Fruit fly (Drosophila melanogaster) whole organism, embryonic: ENCODE measurements around the gene tipE.

Experiments used
- B-H2 ChIP-seq: fragments of 200-800 bp; sonication (Bioruptor generic); optimal IDR thresholded peaks from 2 replicates; lab custom pipeline; 2018; ENCODE audit warnings: missing biosample characterization, mild to moderate bottlenecking, missing genetic modification characterization
- Bdp1 ChIP-seq: fragments of 200-800 bp; sonication (Bioruptor generic); optimal IDR thresholded peaks from 3 replicates; lab custom pipeline; 2016; ENCODE audit warnings: missing biosample characterization, missing genetic modification characterization
- CG10654 ChIP-seq: fragments of 200-800 bp; sonication (Bioruptor generic); optimal IDR thresholded peaks from 2 replicates; lab custom pipeline; 2016; ENCODE audit warnings: missing biosample characterization, missing genetic modification characterization
- CG11093 ChIP-seq: fragments of 200-800 bp; sonication (Bioruptor generic); IDR thresholded peaks from 3 replicates; pipeline ENCODE4 v1.3.6; 2022; ENCODE audit warnings: missing biosample characterization, missing genetic modification characterization
- CG11456 ChIP-seq: fragments of 200-800 bp; sonication (Bioruptor generic); IDR thresholded peaks from 3 replicates; pipeline ENCODE4 v1.3.6; 2022; ENCODE audit warnings: missing biosample characterization, missing genetic modification characterization
- CG1233 ChIP-seq: fragments of 200-800 bp; sonication (Bioruptor generic); optimal IDR thresholded peaks from 4 replicates; lab custom pipeline; 2018; ENCODE audit warnings: missing biosample characterization, mild to moderate bottlenecking, missing genetic modification characterization
- CG12769 ChIP-seq: fragments of 200-800 bp; sonication (Bioruptor generic); optimal IDR thresholded peaks from 2 replicates; lab custom pipeline; 2019; ENCODE audit warnings: missing biosample characterization, mild to moderate bottlenecking, missing genetic modification characterization, moderate library complexity
- CG13624 ChIP-seq: fragments of 200-800 bp; sonication (Bioruptor generic); optimal IDR thresholded peaks from 2 replicates; lab custom pipeline; 2016; ENCODE audit warnings: missing biosample characterization, missing genetic modification characterization
- CG13894 ChIP-seq: fragments of 200-800 bp; sonication (Bioruptor generic); optimal IDR thresholded peaks from 3 replicates; lab custom pipeline; 2018; ENCODE audit warnings: missing biosample characterization, mild to moderate bottlenecking, missing genetic modification characterization, moderate library complexity
- CG14441 ChIP-seq: fragments of 200-800 bp; sonication (Bioruptor generic); IDR thresholded peaks from 2 replicates; pipeline ENCODE4 v1.3.6; 2022; ENCODE audit warnings: missing biosample characterization, missing genetic modification characterization
- CG17328 ChIP-seq: fragments of 200-800 bp; sonication (Bioruptor generic); IDR thresholded peaks from 2 replicates; pipeline ENCODE4 v1.3.6; 2022; ENCODE audit warnings: missing biosample characterization, missing genetic modification characterization
- CG18599 ChIP-seq: fragments of 200-800 bp; sonication (Bioruptor generic); optimal IDR thresholded peaks from 3 replicates; lab custom pipeline; 2017; ENCODE audit warnings: missing biosample characterization, missing genetic modification characterization, mild to moderate bottlenecking, moderate library complexity, missing genetic modification reagents
- CG2129 ChIP-seq: fragments of 200-800 bp; sonication (Bioruptor generic); IDR thresholded peaks from 2 replicates; pipeline ENCODE4 v1.3.6; 2022; ENCODE audit warnings: missing biosample characterization, missing genetic modification characterization; ENCODE audit not compliant: partially characterized antibody
- CG2875 ChIP-seq: fragments of 200-800 bp; sonication (Bioruptor generic); optimal IDR thresholded peaks from 2 replicates; lab custom pipeline; 2017; ENCODE audit warnings: missing biosample characterization, mild to moderate bottlenecking, missing genetic modification characterization, missing genetic modification reagents
- CG31365 ChIP-seq: fragments of 200-800 bp; sonication (Bioruptor generic); optimal IDR thresholded peaks from 2 replicates; lab custom pipeline; 2018; ENCODE audit warnings: missing biosample characterization, mild to moderate bottlenecking, missing genetic modification characterization
- CG34422 ChIP-seq: fragments of 200-800 bp; sonication (Bioruptor generic); IDR thresholded peaks from 3 replicates; pipeline ENCODE4 v1.3.6; 2022; ENCODE audit warnings: missing biosample characterization, missing genetic modification characterization
- CG6654 ChIP-seq: fragments of 200-800 bp; sonication (Bioruptor generic); optimal IDR thresholded peaks from 2 replicates; lab custom pipeline; 2017; ENCODE audit warnings: missing biosample characterization, mild to moderate bottlenecking, missing genetic modification characterization
- CG7928 ChIP-seq: fragments of 200-800 bp; sonication (Bioruptor generic); optimal IDR thresholded peaks from 2 replicates; lab custom pipeline; 2017; ENCODE audit warnings: missing biosample characterization, mild to moderate bottlenecking, missing genetic modification characterization
- CG9215 ChIP-seq: fragments of 200-800 bp; sonication (Bioruptor generic); IDR thresholded peaks from 2 replicates; pipeline ENCODE4 v1.3.6; 2022; ENCODE audit warnings: missing biosample characterization, missing genetic modification characterization
- Eip74EF ChIP-seq, 2 experiments: fragments of 200-800 bp in 1 of 2; fragments of >200 bp in 1 of 2; sonication (Bioruptor generic) in 1 of 2; optimal IDR thresholded peaks; 2 replicates each; lab custom pipeline; 2017 to 2019; ENCODE audit warnings: missing biosample characterization in 2 of 2, missing genetic modification characterization in 2 of 2, mild to moderate bottlenecking in 1 of 2, moderate library complexity in 1 of 2
- Ets65A ChIP-seq: fragments of 200-800 bp; sonication (Bioruptor generic); peaks from one replicate; lab custom pipeline; 2016; ENCODE audit warnings: missing biosample characterization, missing genetic modification characterization
- HmgZ ChIP-seq: fragments of 200-800 bp; sonication (Bioruptor generic); optimal IDR thresholded peaks from 2 replicates; lab custom pipeline; 2018; ENCODE audit warnings: missing biosample characterization, mild to moderate bottlenecking, missing genetic modification characterization
- Hr78 ChIP-seq, 2 experiments: fragments of 200-800 bp in 1 of 2; fragments of >200 bp in 1 of 2; sonication (Bioruptor generic) in 1 of 2; optimal IDR thresholded peaks; 2 replicates each; lab custom pipeline; 2017 to 2019; ENCODE audit warnings: missing biosample characterization in 2 of 2, missing genetic modification characterization in 2 of 2, mild to moderate bottlenecking in 1 of 2, moderate library complexity in 1 of 2
- Med ChIP-seq: fragments of 200-800 bp; sonication (Bioruptor generic); peaks from one replicate; lab custom pipeline; 2016; ENCODE audit warnings: missing biosample characterization, missing genetic modification characterization, mild to moderate bottlenecking, inconsistent platforms, moderate library complexity
- NfI ChIP-seq: fragments of 200-800 bp; sonication (Bioruptor generic); optimal IDR thresholded peaks from 3 replicates; lab custom pipeline; 2018; ENCODE audit warnings: missing biosample characterization, mild to moderate bottlenecking, missing genetic modification characterization, moderate library complexity
- Oaz ChIP-seq: fragments of 200-800 bp; sonication (Bioruptor generic); IDR thresholded peaks from 2 replicates; pipeline ENCODE4 v1.3.6; 2022; ENCODE audit warnings: missing biosample characterization, missing genetic modification characterization
- Ptx1 ChIP-seq: fragments of 200-800 bp; sonication (Bioruptor generic); IDR thresholded peaks from 2 replicates; pipeline ENCODE4 v1.3.6; 2022; ENCODE audit warnings: missing biosample characterization, missing genetic modification characterization
- Rx ChIP-seq: fragments of 200-800 bp; sonication (Bioruptor generic); IDR thresholded peaks from 2 replicates; pipeline ENCODE4 v1.3.6; 2022; ENCODE audit warnings: missing biosample characterization, missing genetic modification characterization
- ase ChIP-seq: fragments of 200-800 bp; sonication (Bioruptor generic); IDR thresholded peaks from 3 replicates; pipeline ENCODE4 v1.3.6; 2022; ENCODE audit warnings: missing biosample characterization, missing genetic modification characterization
- cad ChIP-seq: fragments of >200 bp; optimal IDR thresholded peaks from 2 replicates; lab custom pipeline; 2017; ENCODE audit warnings: missing biosample characterization, missing genetic modification characterization
- cato ChIP-seq: fragments of 200-800 bp; sonication (Bioruptor generic); optimal IDR thresholded peaks from 2 replicates; lab custom pipeline; 2016; ENCODE audit warnings: missing biosample characterization, missing genetic modification characterization, borderline replicate concordance
- chinmo ChIP-seq: fragments of 200-800 bp; sonication (Bioruptor generic); IDR thresholded peaks from 4 replicates; pipeline ENCODE4 v1.3.6; 2022; ENCODE audit warnings: missing biosample characterization, missing genetic modification characterization; ENCODE audit not compliant: partially characterized antibody
- chm ChIP-seq: fragments of 200-800 bp; sonication (Bioruptor generic); IDR thresholded peaks from 2 replicates; pipeline ENCODE4 v1.3.6; 2022; ENCODE audit warnings: missing biosample characterization, missing genetic modification characterization
- crp ChIP-seq, 2 experiments: fragments of 200-800 bp; sonication (Bioruptor generic); optimal IDR thresholded peaks; 2 replicates in 1 of 2; 3 replicates in 1 of 2; lab custom pipeline; 2017; ENCODE audit warnings: missing biosample characterization in 2 of 2, missing genetic modification characterization in 2 of 2, mild to moderate bottlenecking in 1 of 2, moderate library complexity in 1 of 2
- en ChIP-seq: fragments of 200-800 bp; sonication (Bioruptor generic); optimal IDR thresholded peaks from 2 replicates; lab custom pipeline; 2016; ENCODE audit warnings: missing biosample characterization, missing genetic modification characterization
- fd102C ChIP-seq: fragments of 200-800 bp; sonication (Bioruptor generic); optimal IDR thresholded peaks from 2 replicates; lab custom pipeline; 2018; ENCODE audit warnings: missing biosample characterization, mild to moderate bottlenecking, missing genetic modification characterization, moderate library complexity
- fru ChIP-seq: fragments of >200 bp; optimal IDR thresholded peaks from 2 replicates; lab custom pipeline; 2017
- gt ChIP-seq: fragments of 200-800 bp; sonication (Bioruptor generic); IDR thresholded peaks from 2 replicates; pipeline ENCODE4 v1.3.6; 2022; ENCODE audit warnings: missing biosample characterization, missing genetic modification characterization
- ham ChIP-seq: fragments of 200-800 bp; sonication (Bioruptor generic); IDR thresholded peaks from 2 replicates; pipeline ENCODE4 v1.3.6; 2022; ENCODE audit warnings: missing biosample characterization, missing genetic modification characterization
- luna ChIP-seq: fragments of 200-800 bp; sonication (Bioruptor generic); optimal IDR thresholded peaks from 2 replicates; lab custom pipeline; 2016; ENCODE audit warnings: missing biosample characterization, missing genetic modification characterization
- nerfin-2 ChIP-seq: fragments of 200-800 bp; sonication (Bioruptor generic); IDR thresholded peaks from 2 replicates; pipeline ENCODE4 v1.3.6; 2022; ENCODE audit warnings: missing biosample characterization, missing genetic modification characterization; ENCODE audit not compliant: partially characterized antibody
- p53 ChIP-seq: fragments of 200-800 bp; sonication (Bioruptor generic); optimal IDR thresholded peaks from 2 replicates; lab custom pipeline; 2016; ENCODE audit warnings: missing biosample characterization, missing genetic modification characterization
- repo ChIP-seq: fragments of 200-800 bp; sonication (Bioruptor generic); optimal IDR thresholded peaks from 2 replicates; lab custom pipeline; 2016; ENCODE audit warnings: missing biosample characterization, missing genetic modification characterization
- stc ChIP-seq: fragments of 200-800 bp; sonication (Bioruptor generic); IDR thresholded peaks from 2 replicates; pipeline ENCODE4 v1.3.6; 2022; ENCODE audit warnings: missing biosample characterization, missing genetic modification characterization
- tin ChIP-seq: fragments of 200-800 bp; sonication (Bioruptor generic); optimal IDR thresholded peaks from 3 replicates; lab custom pipeline; 2016; ENCODE audit warnings: missing biosample characterization, missing genetic modification characterization
- vvl ChIP-seq: fragments of 200-800 bp; sonication (Bioruptor generic); IDR thresholded peaks from 2 replicates; pipeline ENCODE4 v1.3.6; 2022; ENCODE audit warnings: missing biosample characterization, missing genetic modification characterization
- wdn ChIP-seq: fragments of 200-800 bp; sonication (Bioruptor generic); IDR thresholded peaks from 2 replicates; pipeline ENCODE4 v1.3.6; 2022; ENCODE audit warnings: missing biosample characterization, missing genetic modification characterization

tipE gene

DNA sequence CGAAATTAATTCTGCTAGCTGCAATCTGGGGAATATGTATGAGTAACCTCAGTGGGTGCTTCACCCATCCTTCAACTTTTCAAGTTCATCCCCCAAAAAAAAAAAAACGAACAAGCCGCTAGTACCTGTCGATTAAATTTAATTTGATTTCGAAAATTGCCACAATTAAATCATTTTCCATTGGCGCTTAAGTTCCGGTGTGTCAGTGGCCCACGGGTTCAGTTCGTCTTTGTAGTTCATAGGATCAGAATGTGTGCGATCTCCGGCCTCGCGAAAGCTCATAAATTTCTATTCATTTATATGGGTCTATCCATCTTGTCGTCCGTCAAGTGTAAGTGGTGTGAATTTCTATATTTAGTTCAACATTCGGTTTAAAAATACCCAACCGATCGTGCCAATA is 46.2 kb upstream of the tipE start, which contains the start of gene CG32260:
Gene CG32260 (plus strand): TSS at position 301 of the 400 bp plus-strand sequence.
- TF ChIP-seq Ets65A (GFP tag; lab: Kevin White, UChicago) (peak; percentile 60), Bdp1 (no peak), Ptx1 (GFP tag; lab: Robert Waterston, UW) (no peak)

DNA sequence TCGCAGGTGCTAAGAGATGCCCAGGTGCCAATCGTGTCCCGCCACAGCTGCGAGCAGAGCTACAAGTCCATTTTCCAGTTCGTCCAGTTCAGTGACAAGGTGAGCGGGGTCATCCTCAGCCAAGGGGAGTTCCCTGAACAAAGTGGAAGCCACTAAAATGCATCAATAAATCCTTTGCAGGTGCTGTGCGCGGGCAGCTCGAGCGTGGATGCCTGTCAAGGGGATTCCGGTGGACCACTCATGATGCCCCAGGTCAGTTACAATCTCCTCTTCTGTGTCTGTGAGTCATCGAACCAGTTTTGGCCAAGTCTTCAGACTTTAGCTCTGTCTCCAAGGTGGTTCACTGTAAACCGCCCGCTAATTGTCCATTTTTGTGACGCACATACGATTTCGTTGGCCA is 43.1 kb upstream of the tipE start:
- TF ChIP-seq CG9215 (GFP tag; lab: Robert Waterston, UW) (no peak), chinmo (GFP tag; lab: Robert Waterston, UW) (0 out of 4 replicates have a peak, but pooled peaks have one; percentile 24)

DNA sequence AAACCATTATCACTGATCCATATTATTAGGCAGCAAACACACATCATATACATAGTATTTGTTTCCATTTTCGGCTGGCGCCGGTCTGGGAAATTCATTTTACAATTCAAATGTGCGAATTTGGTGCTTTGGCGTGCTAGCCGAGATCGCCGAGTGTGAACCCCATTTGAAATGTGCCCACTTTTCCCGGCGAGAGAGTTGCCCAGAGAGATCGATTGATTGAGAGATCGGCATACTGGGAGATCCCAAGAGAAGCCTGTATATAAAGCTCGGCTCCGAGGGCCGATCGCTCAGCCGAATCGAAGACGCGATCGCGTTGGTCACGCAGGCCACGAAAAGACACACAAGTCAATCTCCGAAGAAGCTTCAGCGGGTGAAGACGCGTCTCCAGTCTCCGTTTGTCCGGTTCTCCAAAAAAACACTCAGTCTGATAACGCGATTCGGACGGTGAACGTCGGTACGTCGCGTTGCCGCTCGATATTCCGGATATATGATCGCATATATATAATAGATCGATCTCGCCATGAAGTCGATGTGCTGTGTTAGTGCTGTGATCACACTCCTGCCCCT is 39.8 kb upstream of the tipE start, which contains the start of gene CG1299:
Gene CG1299 (plus strand): TSS at position 291 of the 570 bp plus-strand sequence.
- TF ChIP-seq fru (lab: Kevin White, UChicago) = no peak
- TF ChIP-seq CG7928 (GFP tag; lab: Kevin White, UChicago) = no peak
- no peak for TF ChIP-seq ase (GFP tag; lab: Robert Waterston, UW)
- TF ChIP-seq CG9215 (GFP tag; lab: Robert Waterston, UW) = no peak
- no peak for TF ChIP-seq Rx
- TF ChIP-seq fd102C (GFP tag; lab: Kevin White, UChicago) = no peak
- no peak for TF ChIP-seq Eip74EF (GFP tag; optimal IDR thresholded peaks at IDR 0.05; lab: Kevin White, UChicago)
- 0 out of 2 replicates have a peak, but pooled peaks have one; percentile 31 for TF ChIP-seq ham (GFP tag; lab: Robert Waterston, UW)
- TF ChIP-seq p53 = no peak
- TF ChIP-seq Hr78 (GFP tag; optimal IDR thresholded peaks at IDR 0.05; lab: Kevin White, UChicago) = no peak
- no peak for TF ChIP-seq HmgZ (tag; lab: Kevin White, UChicago)
- TF ChIP-seq CG34422 (GFP tag; lab: Robert Waterston, UW) = no peak
- no peak for TF ChIP-seq CG17328 (GFP tag; lab: Robert Waterston, UW)
- TF ChIP-seq CG14441 (GFP tag; lab: Robert Waterston, UW) = no peak
- no peak for TF ChIP-seq chm
- TF ChIP-seq Oaz = no peak
- TF ChIP-seq CG31365 = no peak
- TF ChIP-seq CG6654 (GFP tag; lab: Kevin White, UChicago) = no peak
- no peak for TF ChIP-seq CG18599 (GFP tag; lab: Kevin White, UChicago)
- TF ChIP-seq cad (GFP tag; lab: Kevin White, UChicago) = no peak
- TF ChIP-seq tin (GFP tag; lab: Kevin White, UChicago) = no peak
- TF ChIP-seq Med (GFP tag; lab: Kevin White, UChicago) = peak; percentile 73
- TF ChIP-seq CG1233 (GFP tag; lab: Kevin White, UChicago) = no peak
- 0 out of 3 replicates have a peak, but pooled peaks have one; percentile 41 for TF ChIP-seq CG11456 (GFP tag; lab: Robert Waterston, UW)
- TF ChIP-seq CG2875 (GFP tag; lab: Kevin White, UChicago) = no peak
- no peak for TF ChIP-seq cato (GFP tag; lab: Kevin White, UChicago)
- TF ChIP-seq gt (GFP tag; lab: Robert Waterston, UW) = no peak
- peak; percentile 50 for TF ChIP-seq CG13894 (tag; lab: Kevin White, UChicago)
- TF ChIP-seq en (GFP tag; lab: Kevin White, UChicago) = no peak
- TF ChIP-seq vvl (GFP tag; lab: Robert Waterston, UW) = 0 out of 2 replicates have a peak, but pooled peaks have one; percentile 21
- TF ChIP-seq repo (GFP tag; lab: Kevin White, UChicago) = no peak
- no peak for TF ChIP-seq CG13624 (GFP tag; lab: Kevin White, UChicago)
- TF ChIP-seq CG11093 = no peak
- TF ChIP-seq stc = no peak
- TF ChIP-seq B-H2 = no peak
- TF ChIP-seq luna = no peak
- TF ChIP-seq CG10654 (GFP tag; lab: Kevin White, UChicago) = no peak
- TF ChIP-seq CG2129 = no peak
- TF ChIP-seq wdn (GFP tag; lab: Robert Waterston, UW) = no peak
- TF ChIP-seq crp (GFP tag; optimal IDR thresholded peaks at IDR 0.05; lab: Kevin White, UChicago) = no peak
- no peak for TF ChIP-seq nerfin-2 (GFP tag; lab: Robert Waterston, UW)
- TF ChIP-seq CG12769 (tag; lab: Kevin White, UChicago) = peak; percentile 67
- TF ChIP-seq NfI (GFP tag; lab: Kevin White, UChicago) = no peak
